Fruit fly (Drosophila melanogaster): Measurements from ENCODE around the gene CG34277.

The CG34277 gene

DNA sequence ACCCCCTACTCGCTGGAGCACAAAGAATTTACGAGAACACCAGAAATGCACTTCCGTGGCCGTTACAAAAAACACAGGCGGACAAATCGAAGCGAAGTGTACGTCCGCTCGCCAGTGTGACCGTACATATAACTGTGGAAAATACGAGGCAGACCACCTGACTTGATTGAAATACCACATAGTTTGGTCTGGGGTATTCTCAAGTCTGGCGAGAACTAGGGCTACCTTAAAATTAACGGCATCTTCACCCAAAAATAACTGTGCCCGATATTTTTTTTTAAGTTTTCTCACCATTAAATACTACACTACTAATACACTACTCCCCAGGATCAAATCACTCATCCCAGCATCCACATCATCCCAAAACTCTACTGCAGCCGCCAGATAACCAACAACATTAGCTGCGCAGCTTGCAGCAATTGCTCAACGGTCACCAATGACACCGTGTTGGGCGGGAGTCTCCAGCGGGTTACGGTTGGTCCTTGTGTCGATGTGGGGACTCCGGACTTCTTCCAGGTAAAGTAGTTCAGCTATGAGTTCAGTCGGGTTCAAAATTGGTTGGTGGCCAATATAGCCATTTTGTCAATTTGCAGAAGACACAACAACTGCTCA is 1.1 kb upstream of the CG34277 start, which contains the start of gene Cerk (continued):
- TF ChIP-seq CG10431 (GFP tag; optimal IDR thresholded peaks at IDR 0.05) (peak; percentile 25), sens (GFP tag) (peak; percentile 88), CG32532 (GFP tag; IDR thresholded peaks at IDR 0.05) (peak; percentile 64), CG12744 (GFP tag; optimal IDR thresholded peaks at IDR 0.05) (no peak), sd (tag; optimal IDR thresholded peaks at IDR 0.05) (peak; percentile 41), Doc3 (GFP tag; IDR thresholded peaks at IDR 0.05; ENCODE audit: partially characterized antibody) (no peak), CG1832 (GFP tag; optimal IDR thresholded peaks at IDR 0.05) (no peak), sim (GFP tag; IDR thresholded peaks at IDR 0.05) (no peak), CG18764 (GFP tag; optimal IDR thresholded peaks at IDR 0.05) (no peak), CG30020 (tag; optimal IDR thresholded peaks at IDR 0.05) (peak; percentile 23), Gug (GFP tag; IDR thresholded peaks at IDR 0.05) (no peak), ato (GFP tag; IDR thresholded peaks at IDR 0.05; ENCODE audit: partially characterized antibody) (0 out of 2 replicates have a peak, but pooled peaks have one; percentile 28), Stat92E (GFP tag; optimal IDR thresholded peaks at IDR 0.05) (peak in 1 of 3 experiments; percentile 68), CG17829 (tag; optimal IDR thresholded peaks at IDR 0.05) (peak; percentile 1), chn (GFP tag; optimal IDR thresholded peaks at IDR 0.05) (peak; percentile 69), unpg (GFP tag; optimal IDR thresholded peaks at IDR 0.05) (peak; percentile 23), CG5180 (GFP tag; optimal IDR thresholded peaks at IDR 0.05) (no peak), CG10462 (GFP tag; optimal IDR thresholded peaks at IDR 0.05) (peak; percentile 13), Lhr (GFP tag; optimal IDR thresholded peaks at IDR 0.05) (peak; percentile 77), pum (GFP tag; optimal IDR thresholded peaks at IDR 0.05) (peak; percentile 54), insv (GFP tag; optimal IDR thresholded peaks at IDR 0.05) (no peak), CG11560 (tag; IDR thresholded peaks at IDR 0.05) (peak; percentile 8; the same call in 1 of the 3 replicates), Dip3 (GFP tag; optimal IDR thresholded peaks at IDR 0.05) (peak; percentile 7), chinmo (GFP tag; IDR thresholded peaks at IDR 0.05; ENCODE audit: partially characterized antibody) (peak; percentile 89), dm (GFP tag; optimal IDR thresholded peaks at IDR 0.05) (peak; percentile 57), CG12236 (GFP tag; optimal IDR thresholded peaks at IDR 0.05) (no peak), pb (GFP tag; optimal IDR thresholded peaks at IDR 0.05) (no peak), jing (GFP tag; optimal IDR thresholded peaks at IDR 0.05) (no peak), ac (GFP tag; optimal IDR thresholded peaks at IDR 0.05) (no peak), chm (GFP tag; IDR thresholded peaks at IDR 0.05) (peak; percentile 80), salm (tag; optimal IDR thresholded peaks at IDR 0.05) (peak; percentile 22), ro (GFP tag; IDR thresholded peaks at IDR 0.05) (no peak), GATAe (GFP tag; conservative IDR thresholded peaks at IDR 0.05) (no peak), exex (tag; optimal IDR thresholded peaks at IDR 0.05) (no peak), CG12942 (GFP tag; optimal IDR thresholded peaks at IDR 0.05) (peak; percentile 17), Drgx (GFP tag; IDR thresholded peaks at IDR 0.05) (no peak; the same call in 1 of the 2 replicates), hbn (GFP tag; IDR thresholded peaks at IDR 0.05; ENCODE audit: partially characterized antibody) (peak; percentile 41), pfk (GFP tag; optimal IDR thresholded peaks at IDR 0.05) (no peak), sna (GFP tag; IDR thresholded peaks at IDR 0.05; ENCODE audit: partially characterized antibody) (peak; percentile 47; the same call in 1 of the 2 replicates), Usf (GFP tag; optimal IDR thresholded peaks at IDR 0.05) (peak; percentile 20), btn (GFP tag; optimal IDR thresholded peaks at IDR 0.05) (no peak), Asciz (GFP tag; optimal IDR thresholded peaks at IDR 0.05) (no peak), ci (GFP tag; IDR thresholded peaks at IDR 0.05) (peak; percentile 81), CG31224 (GFP tag; IDR thresholded peaks at IDR 0.05) (no peak), gt (GFP tag; IDR thresholded peaks at IDR 0.05) (no peak), trh (GFP tag; optimal IDR thresholded peaks at IDR 0.05) (no peak), CG3995 (GFP tag; optimal IDR thresholded peaks at IDR 0.05) (peak; percentile 93), CG7839 (tag; optimal IDR thresholded peaks at IDR 0.05) (peak; percentile 26), esg (GFP tag; conservative IDR thresholded peaks at IDR 0.05) (no peak)
